Worm (Caenorhabditis elegans) whole organism, L3 larva: ENCODE results near the gene F44E2.6.

Source experiments
- ceh-82 ChIP-seq: fragments of 150-350 bp; optimal IDR thresholded peaks from 2 replicates; lab custom pipeline; 2014; ENCODE audit warnings: missing biosample characterization, missing genetic modification characterization
- nhr-11 ChIP-seq: fragments of 150-350 bp; optimal IDR thresholded peaks from 2 replicates; lab custom pipeline; 2014; ENCODE audit warnings: missing biosample characterization, missing genetic modification characterization
- skn-1 ChIP-seq: fragments of 150-350 bp; optimal IDR thresholded peaks from 2 replicates; lab custom pipeline; 2014; ENCODE audit warnings: missing biosample characterization, missing genetic modification characterization

DNA sequence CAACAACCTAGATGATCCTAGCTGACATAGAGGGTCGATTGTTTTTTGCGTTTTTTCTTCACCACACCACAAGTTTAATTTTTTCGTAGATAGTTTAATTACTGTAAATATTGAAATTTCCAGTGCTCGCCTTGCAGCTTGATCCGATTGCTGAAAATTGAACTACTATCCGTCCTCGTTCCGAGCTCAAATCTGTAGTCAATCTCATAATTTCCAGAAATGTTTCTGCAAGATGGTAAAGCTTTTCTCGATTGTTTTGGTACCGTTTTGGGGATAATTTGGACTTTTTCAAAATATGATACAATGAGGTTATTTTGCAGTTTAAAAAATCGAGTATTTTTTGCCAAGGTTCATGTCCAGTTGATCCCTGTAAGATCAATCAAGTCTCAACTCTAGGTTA is 21.0 kb upstream of the F44E2.6 start:
- TF ChIP-seq nhr-11 (no peak), ceh-82 (no peak), skn-1 (tag; lab: Kevin White, UChicago) (no peak)
